Fruit fly (Drosophila melanogaster): ENCODE results near the gene CG7443.

CG7443 gene

dm6 chr3R:8349106-8349448, 25.0 kb downstream of the CG7443 start:
- no peak for TF ChIP-seq OdsH (GFP tag; optimal IDR thresholded peaks at IDR 0.05)
- no peak for TF ChIP-seq CG10631 (GFP tag; optimal IDR thresholded peaks at IDR 0.05)
- no peak for TF ChIP-seq CG11294 (GFP tag; IDR thresholded peaks at IDR 0.05)
- TF ChIP-seq CG1621 (tag; optimal IDR thresholded peaks at IDR 0.05): no peak
- no peak for TF ChIP-seq fkh (GFP tag; optimal IDR thresholded peaks at IDR 0.05)
- peak; percentile 97 for TF ChIP-seq CG8319 (GFP tag; optimal IDR thresholded peaks at IDR 0.05)
- TF ChIP-seq Ets96B (tag; optimal IDR thresholded peaks at IDR 0.05): no peak

DNA sequence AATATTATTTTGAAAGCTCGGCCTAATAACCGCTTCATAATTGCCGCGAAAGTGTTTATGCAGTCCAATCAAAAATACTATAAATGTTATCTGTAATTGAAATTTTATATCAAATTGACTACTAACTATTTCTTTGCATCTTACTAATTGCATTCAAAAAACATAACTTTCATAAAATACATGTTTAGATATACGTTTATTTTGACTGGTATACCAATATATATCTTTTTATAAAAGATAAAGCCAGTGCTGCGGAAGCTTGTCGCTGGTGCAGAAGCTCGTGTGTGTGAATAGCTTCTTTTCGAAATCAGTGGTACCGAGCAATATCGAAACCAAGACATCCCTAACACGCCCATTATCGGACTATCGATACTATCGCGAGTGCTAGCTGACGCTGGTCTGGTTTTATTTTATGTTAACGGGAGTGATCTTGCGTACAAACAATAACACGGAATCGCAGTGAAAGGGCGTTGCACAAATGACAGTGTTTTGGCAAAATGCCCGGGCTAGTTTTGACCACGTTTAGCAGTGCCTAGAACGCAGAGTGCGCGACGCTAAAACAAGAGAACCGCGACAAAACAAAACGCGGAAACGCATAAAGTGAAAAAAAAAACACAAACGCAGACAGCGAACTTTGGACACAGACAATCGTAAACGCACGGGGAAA, 25.5 kb downstream of the CG7443 start, which contains the start of gene Atg13:
Atg13 (plus strand) TSS at position 367 of the 667 bp plus-strand sequence.
- no peak for TF ChIP-seq CG10631 (GFP tag; optimal IDR thresholded peaks at IDR 0.05)
- TF ChIP-seq CG3919 (GFP tag; optimal IDR thresholded peaks at IDR 0.05): no peak
- TF ChIP-seq CG10669 (GFP tag; optimal IDR thresholded peaks at IDR 0.05): no peak
- no peak for TF ChIP-seq CG32006 (GFP tag; optimal IDR thresholded peaks at IDR 0.05)
- TF ChIP-seq spab (GFP tag; optimal IDR thresholded peaks at IDR 0.05): no peak
- TF ChIP-seq Sox102F (GFP tag; optimal IDR thresholded peaks at IDR 0.05): no peak
- no peak; the same call in 2 of the 3 replicates for TF ChIP-seq eg (GFP tag; IDR thresholded peaks at IDR 0.05)
- TF ChIP-seq CG8319 (GFP tag; optimal IDR thresholded peaks at IDR 0.05): peak; percentile 83
- TF ChIP-seq CG34406 (GFP tag; optimal IDR thresholded peaks at IDR 0.05): no peak
- peak; percentile 90 to 94 for TF ChIP-seq ss (GFP tag; optimal IDR thresholded peaks at IDR 0.05)
- no peak for TF ChIP-seq CG8632 (GFP tag; optimal IDR thresholded peaks at IDR 0.05)
- no peak for TF ChIP-seq topi (GFP tag; optimal IDR thresholded peaks at IDR 0.05)
- no peak for TF ChIP-seq Smox (GFP tag; optimal IDR thresholded peaks at IDR 0.05)
- peak; percentile 33 for TF ChIP-seq CG3032 (tag; optimal IDR thresholded peaks at IDR 0.05)
- peak; percentile 32 for TF ChIP-seq esn (GFP tag; optimal IDR thresholded peaks at IDR 0.05)
- no peak for TF ChIP-seq net (GFP tag; optimal IDR thresholded peaks at IDR 0.05)
- peak; percentile 46 for TF ChIP-seq Ets96B (tag; optimal IDR thresholded peaks at IDR 0.05)
- peak; percentile 72 for TF ChIP-seq CG6163 (GFP tag; IDR thresholded peaks at IDR 0.05)
- no peak for TF ChIP-seq Eip93F (GFP tag; optimal IDR thresholded peaks at IDR 0.05)
- peak; percentile 40 for TF ChIP-seq lz (GFP tag; optimal IDR thresholded peaks at IDR 0.05)
- TF ChIP-seq Lpt (GFP tag; optimal IDR thresholded peaks at IDR 0.05): peak; percentile 60
- peak; percentile 17 to 41 for TF ChIP-seq salr (GFP tag; optimal IDR thresholded peaks at IDR 0.05)
- TF ChIP-seq CG8119 (GFP tag; IDR thresholded peaks at IDR 0.05): peak; percentile 89
- TF ChIP-seq OdsH (GFP tag; optimal IDR thresholded peaks at IDR 0.05): no peak
- TF ChIP-seq CG1621 (tag; optimal IDR thresholded peaks at IDR 0.05): peak; percentile 72
- TF ChIP-seq Sox14 (GFP tag; optimal IDR thresholded peaks at IDR 0.05): peak; percentile 78
- peak; percentile 78 for TF ChIP-seq CG15336 (GFP tag; IDR thresholded peaks at IDR 0.05)
- no peak for TF ChIP-seq Hr4 (GFP tag; optimal IDR thresholded peaks at IDR 0.05)
- no peak for TF ChIP-seq dac (GFP tag; optimal IDR thresholded peaks at IDR 0.05)
- TF ChIP-seq CG9139 (GFP tag; optimal IDR thresholded peaks at IDR 0.05): peak; percentile 88
- TF ChIP-seq vri (GFP tag; optimal IDR thresholded peaks at IDR 0.05): no peak
- no peak for TF ChIP-seq pdm3 (GFP tag; optimal IDR thresholded peaks at IDR 0.05)
- no peak for TF ChIP-seq fd85E (GFP tag; optimal IDR thresholded peaks at IDR 0.05)
- TF ChIP-seq fd59A (GFP tag; optimal IDR thresholded peaks at IDR 0.05): no peak
- TF ChIP-seq Hr38 (GFP tag; optimal IDR thresholded peaks at IDR 0.05): no peak
- TF ChIP-seq CG6808 (GFP tag; optimal IDR thresholded peaks at IDR 0.05): peak; percentile 92
- no peak for TF ChIP-seq CG16779 (tag; optimal IDR thresholded peaks at IDR 0.05)
- no peak for TF ChIP-seq svp (GFP tag)
- no peak for TF ChIP-seq acj6 (GFP tag; optimal IDR thresholded peaks at IDR 0.05)
- no peak for TF ChIP-seq dsx (GFP tag; optimal IDR thresholded peaks at IDR 0.05; ENCODE audit: poor library complexity, severe bottlenecking)
- peak; percentile 86 for TF ChIP-seq CG6854 (GFP tag; optimal IDR thresholded peaks at IDR 0.05)
- TF ChIP-seq Sox15 (GFP tag; optimal IDR thresholded peaks at IDR 0.05): no peak
- TF ChIP-seq Blimp-1 (GFP tag; optimal IDR thresholded peaks at IDR 0.05): peak; percentile 26
- peak; percentile 94 for TF ChIP-seq CG6276 (GFP tag; optimal IDR thresholded peaks at IDR 0.05)
- TF ChIP-seq cyc (GFP tag; optimal IDR thresholded peaks at IDR 0.05): peak; percentile 17
- peak; percentile 33 for TF ChIP-seq CG31627 (GFP tag; optimal IDR thresholded peaks at IDR 0.05)
- no peak for TF ChIP-seq Eip75B (GFP tag; optimal IDR thresholded peaks at IDR 0.05)

Measured in whole organism, prepupa.